Fruit fly (Drosophila melanogaster): ENCODE results near the gene jar.

DNA sequence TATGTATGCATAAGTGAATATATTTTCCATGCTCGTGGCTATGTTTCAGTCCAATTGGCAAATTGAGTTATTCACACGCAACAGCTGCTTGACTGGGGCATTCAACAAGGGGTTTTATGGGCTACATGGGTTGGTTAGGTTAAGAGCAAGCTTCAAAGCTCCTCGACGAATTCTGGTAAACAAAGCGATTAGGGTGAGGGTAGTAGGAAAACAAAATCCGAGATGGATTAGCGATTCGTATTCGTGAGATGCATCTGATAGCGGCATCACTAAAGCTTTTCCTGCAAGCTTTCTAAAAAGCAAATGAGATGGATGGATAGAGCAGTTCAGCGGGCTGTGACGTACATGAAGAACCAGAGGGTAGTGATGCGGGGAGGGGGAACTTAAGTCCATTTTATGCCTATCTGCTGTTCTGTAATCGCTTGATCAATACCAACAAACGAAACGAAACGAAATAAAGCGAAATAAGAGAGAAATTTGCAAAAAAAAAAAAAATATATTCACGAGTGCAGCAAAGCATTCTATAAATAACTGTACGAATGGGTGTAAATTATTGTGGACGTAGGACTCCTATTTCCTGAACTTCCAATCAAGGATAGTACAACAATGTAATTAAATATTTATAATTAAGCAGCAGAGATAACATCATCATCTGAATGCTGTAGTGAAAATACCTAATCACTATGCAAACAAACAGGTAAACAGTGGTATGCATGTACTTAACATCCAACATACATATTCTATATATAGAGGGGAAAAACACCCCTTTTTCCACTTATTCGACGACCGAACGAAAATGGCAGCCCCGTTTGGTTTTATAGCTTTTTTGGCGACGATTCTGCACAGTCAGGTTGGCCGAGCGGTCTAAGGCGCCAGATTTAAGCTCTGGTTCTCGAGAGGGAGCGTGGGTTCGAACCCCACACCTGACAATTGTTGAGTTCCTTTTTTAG, 6.3 kb downstream of the jar start:
- TF ChIP-seq pfk (GFP tag; optimal IDR thresholded peaks at IDR 0.05) (no peak), Poxn (GFP tag; IDR thresholded peaks at IDR 0.05) (no peak), Scr (GFP tag; IDR thresholded peaks at IDR 0.05; ENCODE audit: partially characterized antibody) (peak; percentile 48; the same call in 1 of the 2 replicates), H15 (GFP tag; IDR thresholded peaks at IDR 0.05) (no peak), CoRest (tag; optimal IDR thresholded peaks at IDR 0.05) (no peak), cg (GFP tag; optimal IDR thresholded peaks at IDR 0.05) (no peak), Oli (tag; optimal IDR thresholded peaks at IDR 0.05) (no peak), lab (GFP tag; optimal IDR thresholded peaks at IDR 0.05) (peak; percentile 32), CG15011 (GFP tag; optimal IDR thresholded peaks at IDR 0.05) (no peak), CG10565 (GFP tag; optimal IDR thresholded peaks at IDR 0.05) (no peak), esg (GFP tag; conservative IDR thresholded peaks at IDR 0.05) (no peak), BtbVII (GFP tag; optimal IDR thresholded peaks at IDR 0.05) (no peak), Hr78 (GFP tag; optimal IDR thresholded peaks at IDR 0.05) (no peak), pan (optimal IDR thresholded peaks at IDR 0.05) (no peak), pan (GFP tag; optimal IDR thresholded peaks at IDR 0.05 in 1 of 2, IDR thresholded peaks at IDR 0.05 in 1 of 2) (no peak)

Data from whole organism, embryonic.